Fruit fly (Drosophila melanogaster) whole organism, wandering third instar larva: Measurements from ENCODE around the gene CG34175.
A peak's percentile ranks its signal among the peaks of the same experiment; 100 is the strongest.

Experiments used
- Abd-B ChIP-seq: fragments of >200 bp; optimal IDR thresholded peaks from 2 replicates; lab custom pipeline; 2017; ENCODE audit warnings: missing biosample characterization, missing genetic modification characterization
- N ChIP-seq: fragments of >200 bp; optimal IDR thresholded peaks from 2 replicates; lab custom pipeline; 2018; ENCODE audit warnings: missing biosample characterization, missing external identifiers, missing genetic modification characterization
- OdsH ChIP-seq: fragments of 200-800 bp; sonication (Bioruptor generic); optimal IDR thresholded peaks from 2 replicates; lab custom pipeline; 2016; ENCODE audit warnings: missing biosample characterization, mild to moderate bottlenecking, missing genetic modification characterization
- Vsx2 ChIP-seq: fragments of 200-300, 225-300 bp; sonication (Bioruptor generic); optimal IDR thresholded peaks from 2 replicates; lab custom pipeline; 2018; ENCODE audit warnings: missing biosample characterization, missing genetic modification characterization; ENCODE audit not compliant: partially characterized antibody
- dsf ChIP-seq: sonication (Bioruptor generic); optimal IDR thresholded peaks from 2 replicates; lab custom pipeline; 2016; ENCODE audit warnings: missing biosample characterization, missing genetic modification characterization, borderline replicate concordance
- psq ChIP-seq: fragments of 200-800 bp; sonication (Bioruptor generic); optimal IDR thresholded peaks from 3 replicates; lab custom pipeline; 2017; ENCODE audit warnings: missing biosample characterization, mild to moderate bottlenecking, missing genetic modification characterization, moderate library complexity
- usp ChIP-seq: fragments of >200 bp; optimal IDR thresholded peaks from 2 replicates; lab custom pipeline; 2017; ENCODE audit warnings: missing biosample characterization, missing genetic modification characterization

dm6 chr2L:3437068-3437467 is 39.2 kb downstream of the CG34175 start:
- TF ChIP-seq usp (GFP tag; lab: Kevin White, UChicago) (no peak), Abd-B (GFP tag; lab: Kevin White, UChicago) (no peak), Vsx2 (GFP tag; lab: Kevin White, UChicago) (no peak), N (GFP tag; lab: Kevin White, UChicago) (no peak), psq (peak; percentile 79), dsf (GFP tag; lab: Kevin White, UChicago) (peak; percentile 30), OdsH (GFP tag; lab: Kevin White, UChicago) (peak; percentile 93)
